Fruit fly (Drosophila melanogaster): ENCODE data around the gene Rbcn-3A.

Rbcn-3A gene

DNA sequence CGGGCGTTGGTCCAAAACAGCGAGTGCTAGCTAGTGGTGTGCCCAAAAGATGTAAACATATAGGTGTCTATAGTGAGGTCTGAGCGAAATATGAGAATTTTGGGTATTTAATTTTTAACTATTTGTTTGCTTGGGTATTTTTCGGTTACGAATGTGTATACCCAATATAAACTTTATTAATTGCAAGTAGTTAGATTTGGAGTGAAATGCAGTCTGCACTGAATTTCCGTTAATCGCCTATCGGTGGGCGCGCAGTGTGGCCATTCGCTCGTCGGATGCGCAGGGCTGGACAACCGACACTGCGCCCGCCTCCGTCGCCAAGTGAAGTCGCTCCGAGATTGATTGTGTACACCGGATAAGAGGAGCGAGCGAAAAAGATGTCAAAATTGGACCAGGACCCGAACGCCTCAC lies 39.8 kb upstream of the Rbcn-3A start, which contains the start of the genes CG15891 and CG3815 (continued):
- TF ChIP-seq bcd (GFP tag; optimal IDR thresholded peaks at IDR 0.05): peak; percentile 61
- TF ChIP-seq CG4424 (GFP tag; optimal IDR thresholded peaks at IDR 0.05): peak; percentile 7
- TF ChIP-seq nerfin-1 (tag; optimal IDR thresholded peaks at IDR 0.05): peak; percentile 51
- TF ChIP-seq gro (GFP tag; optimal IDR thresholded peaks at IDR 0.05): peak; percentile 18
- peak; percentile 35; the same call in 2 of the 4 replicates for TF ChIP-seq Gug (GFP tag; IDR thresholded peaks at IDR 0.05)
- TF ChIP-seq CG11560 (tag; IDR thresholded peaks at IDR 0.05): no peak
- peak; percentile 40 for TF ChIP-seq kah (GFP tag; optimal IDR thresholded peaks at IDR 0.05)
- TF ChIP-seq ac (GFP tag; optimal IDR thresholded peaks at IDR 0.05): no peak
- peak; percentile 88 for TF ChIP-seq CG13624 (GFP tag; optimal IDR thresholded peaks at IDR 0.05)
- peak; percentile 48 for TF ChIP-seq CG10979 (tag; optimal IDR thresholded peaks at IDR 0.05)
- no peak for TF ChIP-seq CG14050 (GFP tag; IDR thresholded peaks at IDR 0.05)
- TF ChIP-seq Trl (optimal IDR thresholded peaks at IDR 0.05): no peak
- peak; percentile 49 for TF ChIP-seq Trl (GFP tag; optimal IDR thresholded peaks at IDR 0.05)
- TF ChIP-seq HLH4C (GFP tag; IDR thresholded peaks at IDR 0.05; ENCODE audit: partially characterized antibody): 0 out of 3 replicates have a peak, but pooled peaks have one; percentile 35
- 0 out of 4 replicates have a peak, but pooled peaks have one; percentile 34 for TF ChIP-seq chinmo (GFP tag; IDR thresholded peaks at IDR 0.05; ENCODE audit: partially characterized antibody)
- TF ChIP-seq HmgZ (tag; optimal IDR thresholded peaks at IDR 0.05): peak; percentile 84
- TF ChIP-seq schlank (tag; optimal IDR thresholded peaks at IDR 0.05): peak; percentile 35
- TF ChIP-seq fd102C (GFP tag; optimal IDR thresholded peaks at IDR 0.05): no peak
- TF ChIP-seq ara (GFP tag; IDR thresholded peaks at IDR 0.05): 0 out of 2 replicates have a peak, but pooled peaks have one; percentile 7
- no peak for TF ChIP-seq jing (GFP tag; optimal IDR thresholded peaks at IDR 0.05)
- TF ChIP-seq ash1 (GFP tag; optimal IDR thresholded peaks at IDR 0.05): no peak
- peak; percentile 61 for TF ChIP-seq CG30403 (GFP tag; optimal IDR thresholded peaks at IDR 0.05)
- TF ChIP-seq cas (GFP tag; IDR thresholded peaks at IDR 0.05): no peak
- TF ChIP-seq trem (tag; optimal IDR thresholded peaks at IDR 0.05): peak; percentile 62
- TF ChIP-seq lab (GFP tag; optimal IDR thresholded peaks at IDR 0.05): no peak
- TF ChIP-seq pnt (GFP tag; optimal IDR thresholded peaks at IDR 0.05): peak; percentile 25
- no peak for TF ChIP-seq Hmx (GFP tag; optimal IDR thresholded peaks at IDR 0.05)
- TF ChIP-seq CG2120 (GFP tag; optimal IDR thresholded peaks at IDR 0.05): peak; percentile 73
- no peak for TF ChIP-seq CkIIα-i1 (GFP tag; IDR thresholded peaks at IDR 0.05)
- no peak for TF ChIP-seq CG7271 (tag; optimal IDR thresholded peaks at IDR 0.05)
- peak; percentile 45 for TF ChIP-seq CG7786 (GFP tag; optimal IDR thresholded peaks at IDR 0.05)
- peak; percentile 93 for TF ChIP-seq MBD-R2 (GFP tag; IDR thresholded peaks at IDR 0.05)
- peak; percentile 71 for TF ChIP-seq phol (tag; optimal IDR thresholded peaks at IDR 0.05)
- no peak for TF ChIP-seq run (tag; optimal IDR thresholded peaks at IDR 0.05)
- no peak for TF ChIP-seq exex (tag; optimal IDR thresholded peaks at IDR 0.05)
- TF ChIP-seq Med (GFP tag): peak; percentile 90
- TF ChIP-seq Lhr (GFP tag; optimal IDR thresholded peaks at IDR 0.05): peak; percentile 17
- TF ChIP-seq cad (GFP tag; optimal IDR thresholded peaks at IDR 0.05): no peak
- peak; percentile 36 for TF ChIP-seq HLH54F (GFP tag; optimal IDR thresholded peaks at IDR 0.05)
- TF ChIP-seq Max (GFP tag; optimal IDR thresholded peaks at IDR 0.05): peak; percentile 2
- peak; percentile 57 for TF ChIP-seq pum (GFP tag; optimal IDR thresholded peaks at IDR 0.05)
- no peak for TF ChIP-seq ab (GFP tag; optimal IDR thresholded peaks at IDR 0.05)
- no peak for TF ChIP-seq CG12942 (GFP tag; optimal IDR thresholded peaks at IDR 0.05)
- TF ChIP-seq gcm (GFP tag; optimal IDR thresholded peaks at IDR 0.05): peak; percentile 3
- peak; percentile 34 for TF ChIP-seq dmrt11E (tag; optimal IDR thresholded peaks at IDR 0.05)
- peak; percentile 69 for TF ChIP-seq slbo (GFP tag; IDR thresholded peaks at IDR 0.05)
- peak; percentile 4 for TF ChIP-seq repo (GFP tag; optimal IDR thresholded peaks at IDR 0.05)
- peak; percentile 57 for TF ChIP-seq CG13894 (tag; optimal IDR thresholded peaks at IDR 0.05)
- peak; percentile 82 for TF ChIP-seq CG15514 (GFP tag; optimal IDR thresholded peaks at IDR 0.05)
- peak; percentile 49 for TF ChIP-seq fu2 (GFP tag; optimal IDR thresholded peaks at IDR 0.05)
- no peak for TF ChIP-seq CG31365 (tag; optimal IDR thresholded peaks at IDR 0.05)
